Worm (Caenorhabditis elegans) whole organism, early embryonic: ENCODE results near the gene fntb-1.

ENCODE experiments used
- F13C5.2 ChIP-seq: sonication (generic microtip); optimal IDR thresholded peaks from 2 replicates; lab custom pipeline; 2017; ENCODE audit warnings: mild to moderate bottlenecking, missing genetic modification characterization, inconsistent platforms, missing compliant biosample characterization
- aly-1 ChIP-seq: sonication (generic microtip); optimal IDR thresholded peaks from 2 replicates; lab custom pipeline; 2016; ENCODE audit warnings: missing genetic modification characterization, missing compliant biosample characterization
- ama-1 ChIP-seq: fragments of 150-350 bp; optimal IDR thresholded peaks from 2 replicates; lab custom pipeline; 2014
- ceh-13 ChIP-seq: fragments of 200-800 bp; sonication (Bioruptor generic); optimal IDR thresholded peaks from 2 replicates; lab custom pipeline; 2018; ENCODE audit warnings: mild to moderate bottlenecking, missing genetic modification characterization, missing compliant biosample characterization
- flt-1 ChIP-seq: fragments of 200-800 bp; sonication (Bioruptor generic); IDR thresholded peaks from 2 replicates; pipeline ENCODE4 v1.3.6; 2022; ENCODE audit warnings: missing genetic modification characterization, missing compliant biosample characterization
- hmbx-1 ChIP-seq: sonication (generic microtip); optimal IDR thresholded peaks from 2 replicates; lab custom pipeline; 2016; ENCODE audit warnings: mild to moderate bottlenecking, missing genetic modification characterization, missing compliant biosample characterization
- hmg-4 ChIP-seq: fragments of 200-800 bp; sonication (Bioruptor generic); optimal IDR thresholded peaks from 2 replicates; lab custom pipeline; 2018; ENCODE audit warnings: mild to moderate bottlenecking, missing genetic modification characterization, missing compliant biosample characterization
- pes-1 ChIP-seq: fragments of 200-800 bp; sonication (Bioruptor generic); IDR thresholded peaks from 2 replicates; pipeline ENCODE4 v1.3.6; 2022; ENCODE audit warnings: missing genetic modification reagents, missing genetic modification characterization, missing compliant biosample characterization
- scrt-1 ChIP-seq: fragments of 200-800 bp; sonication (Bioruptor generic); IDR thresholded peaks from 2 replicates; pipeline ENCODE4 v1.3.6; 2022; ENCODE audit warnings: missing genetic modification characterization, missing compliant biosample characterization
- sea-1 ChIP-seq: fragments of 200-800 bp; sonication (Bioruptor generic); conservative IDR thresholded peaks from 2 replicates; pipeline ENCODE4 v1.3.6; 2022; ENCODE audit warnings: missing genetic modification characterization, missing compliant biosample characterization
- tra-4 ChIP-seq: sonication (generic microtip); optimal IDR thresholded peaks from 2 replicates; lab custom pipeline; 2017; ENCODE audit warnings: missing genetic modification characterization, missing compliant biosample characterization

DNA sequence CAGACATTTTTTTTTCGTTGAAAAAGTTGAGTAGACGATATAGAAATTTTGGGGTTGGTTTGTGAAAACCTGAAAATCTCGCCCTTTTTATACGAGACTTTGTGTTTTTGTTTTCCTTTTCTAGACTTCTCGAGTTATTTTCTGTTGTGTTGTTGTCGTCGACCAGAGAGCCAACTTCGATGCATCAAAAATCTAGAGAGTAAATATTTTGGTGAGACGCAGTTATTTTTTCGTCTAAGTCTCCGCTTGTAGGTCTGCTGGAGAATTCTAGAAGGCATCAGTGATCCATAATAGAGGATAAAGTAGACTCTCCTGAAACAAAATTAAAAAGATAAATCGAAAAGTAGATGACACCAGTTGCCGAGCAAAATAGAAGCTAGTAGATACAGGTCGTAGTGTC, 16.9 kb downstream of the fntb-1 start, which contains the start of gene F08H9.4:
- TF ChIP-seq ama-1 (lab: Kevin White, UChicago), result no peak
- no peak for TF ChIP-seq tra-4 (tag; lab: Kevin White, UChicago)
- no peak for TF ChIP-seq hmg-4 (GFP tag; lab: Kevin White, UChicago)
- TF ChIP-seq F13C5.2 (tag; lab: Kevin White, UChicago), result no peak
- no peak for TF ChIP-seq ceh-13 (GFP tag; lab: Kevin White, UChicago)
- TF ChIP-seq hmbx-1 (tag; lab: Kevin White, UChicago), result no peak
- no peak for TF ChIP-seq scrt-1
- no peak for TF ChIP-seq pes-1 (GFP tag; lab: Robert Waterston, UW)
- TF ChIP-seq flt-1 (GFP tag; lab: Robert Waterston, UW), result no peak
- TF ChIP-seq sea-1 (GFP tag; lab: Robert Waterston, UW), result no peak
- no peak for TF ChIP-seq aly-1 (tag; lab: Kevin White, UChicago)
